Fruit fly (Drosophila melanogaster) Kc167 (cell line): ENCODE results near the gene CG11370.

ENCODE experiments used
- Myc ChIP-seq: fragments of >200 bp; optimal IDR thresholded peaks from 2 replicates; lab custom pipeline; 2017; ENCODE audit warnings: missing external identifiers
- Sin3A ChIP-seq: fragments of >200 bp; optimal IDR thresholded peaks from 2 replicates; lab custom pipeline; 2018; ENCODE audit warnings: missing external identifiers
- psq ChIP-seq: fragments of >200 bp; optimal IDR thresholded peaks from 2 replicates; lab custom pipeline; 2017; ENCODE audit warnings: missing external identifiers

DNA sequence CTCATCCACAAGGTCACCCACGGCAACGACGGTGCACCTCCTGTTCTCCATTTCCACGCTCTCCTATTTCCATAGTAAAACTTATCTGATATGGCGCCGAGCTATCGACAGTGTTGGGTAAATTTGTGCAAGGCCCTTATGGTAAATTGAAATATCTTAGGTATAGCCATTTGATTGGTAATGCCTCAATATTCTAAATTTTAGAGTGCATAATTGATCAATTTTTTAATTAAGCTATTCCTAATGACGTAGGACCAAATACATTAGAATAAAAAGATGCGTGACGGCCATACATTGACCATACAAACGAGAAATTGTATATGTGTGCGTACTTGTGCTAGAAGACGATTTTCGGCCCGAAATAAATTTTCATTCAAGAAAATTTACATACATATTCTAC is 10.0 kb downstream of the CG11370 start, which contains the start of gene CG14451:
- TF ChIP-seq psq (lab: Kevin White, UChicago) (no peak), Myc (no peak), Sin3A (lab: Kevin White, UChicago) (no peak)
